Fruit fly (Drosophila melanogaster) whole organism, wandering third instar larva: ENCODE results near the gene CG5860.

ENCODE experiments used
- N ChIP-seq: fragments of >200 bp; optimal IDR thresholded peaks from 2 replicates; lab custom pipeline; 2018; ENCODE audit warnings: missing biosample characterization, missing external identifiers, missing genetic modification characterization
- jim ChIP-seq: fragments of 175-275, 200-325 bp; sonication (Bioruptor generic); optimal IDR thresholded peaks from 2 replicates; lab custom pipeline; 2016; ENCODE audit warnings: missing biosample characterization, mild to moderate bottlenecking, missing genetic modification characterization
- tai ChIP-seq: sonication (Bioruptor generic); optimal IDR thresholded peaks from 2 replicates; lab custom pipeline; 2016; ENCODE audit warnings: missing biosample characterization, missing genetic modification characterization

dm6 chr3R:17404155-17404554, 5.3 kb upstream of the CG5860 start:
- TF ChIP-seq N (no peak), tai (peak; percentile 59), jim (GFP tag; lab: Kevin White, UChicago) (no peak)
